Worm (Caenorhabditis elegans) whole organism, L2 larva: ENCODE results near the gene str-69.
"Not testable (repeated sequence)": the region's sequence is repeated elsewhere in the genome, so short reads cannot be mapped to it uniquely, and the experiment has no call there.

Experiments
- C34F6.9 ChIP-seq: fragments of 150-350 bp; optimal IDR thresholded peaks from 2 replicates; lab custom pipeline; 2014; ENCODE audit warnings: missing biosample characterization, missing genetic modification characterization
- R02D3.7 ChIP-seq: fragments of 150-350 bp; optimal IDR thresholded peaks from 2 replicates; lab custom pipeline; 2014; ENCODE audit warnings: missing biosample characterization, missing genetic modification characterization
- alr-1 ChIP-seq: fragments of 150-350 bp; optimal IDR thresholded peaks from 2 replicates; lab custom pipeline; 2014; ENCODE audit warnings: missing biosample characterization, missing genetic modification characterization
- ama-1 ChIP-seq: fragments of 150-350 bp; optimal IDR thresholded peaks from 2 replicates; lab custom pipeline; 2018; ENCODE audit warnings: inconsistent platforms
- blmp-1 ChIP-seq: sonication (generic microtip); optimal IDR thresholded peaks from 2 replicates; lab custom pipeline; 2017; ENCODE audit warnings: missing genetic modification characterization, mild to moderate bottlenecking, missing compliant biosample characterization, antibody characterized with exemption, moderate library complexity; ENCODE audit not compliant: insufficient read depth
- crh-2 ChIP-seq: sonication (generic microtip); optimal IDR thresholded peaks from 2 replicates; lab custom pipeline; 2017; ENCODE audit warnings: missing biosample characterization, missing genetic modification characterization
- dmd-4 ChIP-seq: sonication (generic microtip); optimal IDR thresholded peaks from 2 replicates; lab custom pipeline; 2017; ENCODE audit warnings: missing biosample characterization, missing genetic modification characterization
- egl-27 ChIP-seq: sonication (generic microtip); optimal IDR thresholded peaks from 3 replicates; lab custom pipeline; 2017; ENCODE audit warnings: missing biosample characterization, missing genetic modification reagents, missing genetic modification characterization
- elt-1 ChIP-seq: fragments of 150-350 bp; optimal IDR thresholded peaks from 2 replicates; lab custom pipeline; 2014; ENCODE audit warnings: missing biosample characterization, missing genetic modification characterization
- gmeb-1 ChIP-seq: fragments of 150-350 bp; optimal IDR thresholded peaks from 2 replicates; lab custom pipeline; 2014; ENCODE audit warnings: missing biosample characterization, missing genetic modification characterization
- lin-13 ChIP-seq: fragments of 150-350 bp; optimal IDR thresholded peaks from 2 replicates; lab custom pipeline; 2014; ENCODE audit warnings: missing biosample characterization, missing genetic modification reagents, missing genetic modification characterization
- lsy-2 ChIP-seq, 2 experiments: fragments of 150-350 bp in 1 of 2; sonication (generic microtip) in 1 of 2; optimal IDR thresholded peaks; 2 replicates each; lab custom pipeline; 2014 to 2017; ENCODE audit warnings: missing biosample characterization in 2 of 2, missing genetic modification characterization in 2 of 2
- mab-5 ChIP-seq: fragments of 150-350 bp; optimal IDR thresholded peaks from 2 replicates; lab custom pipeline; 2014; ENCODE audit warnings: missing biosample characterization, missing genetic modification characterization
- mbf-1 ChIP-seq: sonication (generic microtip); optimal IDR thresholded peaks from 2 replicates; lab custom pipeline; 2017; ENCODE audit warnings: missing biosample characterization, missing genetic modification characterization
- nhr-10 ChIP-seq: sonication (generic microtip); optimal IDR thresholded peaks from 2 replicates; lab custom pipeline; 2017; ENCODE audit warnings: missing biosample characterization, missing genetic modification characterization
- nhr-12 ChIP-seq: fragments of 150-350 bp; optimal IDR thresholded peaks from 2 replicates; lab custom pipeline; 2014; ENCODE audit warnings: missing biosample characterization, missing genetic modification characterization
- nhr-25 ChIP-seq: fragments of 150-350 bp; sonication (generic microtip); optimal IDR thresholded peaks from 3 replicates; lab custom pipeline; 2014; ENCODE audit warnings: missing biosample characterization, missing genetic modification characterization
- nhr-6 ChIP-seq: fragments of 150-350 bp; optimal IDR thresholded peaks from 2 replicates; lab custom pipeline; 2014; ENCODE audit warnings: missing biosample characterization, missing genetic modification characterization
- nhr-77 ChIP-seq: fragments of 150-350 bp; optimal IDR thresholded peaks from 2 replicates; lab custom pipeline; 2014; ENCODE audit warnings: missing biosample characterization, missing genetic modification characterization
- skn-1 ChIP-seq: sonication (generic microtip); optimal IDR thresholded peaks from 2 replicates; lab custom pipeline; 2017; ENCODE audit warnings: missing biosample characterization, missing genetic modification characterization
- sma-3 ChIP-seq: sonication (generic microtip); optimal IDR thresholded peaks from 2 replicates; lab custom pipeline; 2016; ENCODE audit warnings: missing genetic modification reagents, missing genetic modification characterization, missing compliant biosample characterization
- snpc-4 ChIP-seq: fragments of 150-350 bp; optimal IDR thresholded peaks from 2 replicates; lab custom pipeline; 2014; ENCODE audit warnings: missing biosample characterization, missing genetic modification characterization
- unc-39 ChIP-seq: fragments of 150-350 bp; optimal IDR thresholded peaks from 2 replicates; lab custom pipeline; 2014; ENCODE audit warnings: missing biosample characterization, missing genetic modification characterization
- unc-55 ChIP-seq: fragments of 150-350 bp; sonication (generic microtip); optimal IDR thresholded peaks from 3 replicates; lab custom pipeline; 2014; ENCODE audit warnings: missing biosample characterization, missing genetic modification reagents, missing genetic modification characterization
- unc-62 ChIP-seq: fragments of 150-350 bp; optimal IDR thresholded peaks from 2 replicates; lab custom pipeline; 2014; ENCODE audit warnings: missing biosample characterization, missing genetic modification reagents, missing genetic modification characterization
- zag-1 ChIP-seq: fragments of 150-350 bp; optimal IDR thresholded peaks from 2 replicates; lab custom pipeline; 2014; ENCODE audit warnings: missing biosample characterization, missing genetic modification characterization
- ztf-1 ChIP-seq: fragments of 200-800 bp; sonication (Bioruptor generic); conservative IDR thresholded peaks from 2 replicates; pipeline ENCODE4 v1.3.6; 2022; ENCODE audit warnings: missing genetic modification characterization, missing compliant biosample characterization
- ztf-11 ChIP-seq: sonication (generic microtip); optimal IDR thresholded peaks from 2 replicates; lab custom pipeline; 2017; ENCODE audit warnings: missing biosample characterization, missing genetic modification characterization
- ztf-4 ChIP-seq: fragments of 150-350 bp; optimal IDR thresholded peaks from 2 replicates; lab custom pipeline; 2014; ENCODE audit warnings: missing biosample characterization, missing genetic modification characterization

Gene str-69

ce11 chrV:3069101-3069500 lies 36.6 kb downstream of the str-69 start, which contains the start of gene str-40:
TSS of gene str-40 (minus strand) at chrV:3069201.
- TF ChIP-seq ztf-4 (tag; lab: Kevin White, UChicago) (no peak), ztf-11 (tag; lab: Kevin White, UChicago) (no peak), lin-13 (GFP tag; lab: Kevin White, UChicago) (no peak), unc-55 (GFP tag; lab: Kevin White, UChicago) (no peak), skn-1 (no peak), ama-1 (no peak), alr-1 (no peak), crh-2 (tag; lab: Kevin White, UChicago) (no peak), unc-62 (GFP tag; lab: Kevin White, UChicago) (no peak), C34F6.9 (no peak), nhr-25 (tag; lab: Kevin White, UChicago) (no peak), zag-1 (tag; lab: Kevin White, UChicago) (no peak), snpc-4 (tag; lab: Kevin White, UChicago) (no peak)

- no peak for TF ChIP-seq dmd-4 (tag; lab: Kevin White, UChicago)
- no peak for TF ChIP-seq ztf-1 (GFP tag; lab: Robert Waterston, UW)
- no peak for TF ChIP-seq elt-1 (tag; lab: Kevin White, UChicago)
- TF ChIP-seq nhr-77 (tag; lab: Kevin White, UChicago), result no peak
- TF ChIP-seq gmeb-1 (tag; lab: Kevin White, UChicago), result no peak
- no peak for TF ChIP-seq C34F6.9
These were observed 39.8 kb downstream of the str-69 start, which contains the start of gene srh-185 for ce11 chrV:3065928-3066327. TSS of gene srh-185 (plus strand) at chrV:3066228.

ce11 chrV:3064418-3064817 lies 41.3 kb downstream of the str-69 start, which contains the start of gene srt-16:
TSS of gene srt-16 (minus strand) at chrV:3064518.
- TF ChIP-seq lin-13 (GFP tag; lab: Kevin White, UChicago); snpc-4 (tag; lab: Kevin White, UChicago); C34F6.9: not testable (repeated sequence)

- TF ChIP-seq unc-39 (no peak), mab-5 (tag; lab: Kevin White, UChicago) (no peak), ztf-4 (tag; lab: Kevin White, UChicago) (no peak), R02D3.7 (tag; lab: Kevin White, UChicago) (no peak), snpc-4 (tag; lab: Kevin White, UChicago) (no peak), egl-27 (tag; lab: Kevin White, UChicago) (no peak), nhr-10 (tag; lab: Kevin White, UChicago) (no peak), lsy-2 (tag; optimal IDR thresholded peaks at IDR 0.05; lab: Kevin White, UChicago) (no peak), blmp-1 (tag; lab: Kevin White, UChicago) (no peak)
These were observed 43.6 kb downstream of the str-69 start, which contains the start of gene srt-15 for ce11 chrV:3062078-3062477. TSS of gene srt-15 (minus strand) at chrV:3062178.

ce11 chrV:3058996-3059395 lies 46.7 kb downstream of the str-69 start, which contains the start of gene str-244:
TSS of gene str-244 (minus strand) at chrV:3059096.
- no peak for TF ChIP-seq nhr-6 (tag; lab: Kevin White, UChicago)
- TF ChIP-seq mbf-1, result no peak
- TF ChIP-seq sma-3 (GFP tag; lab: Kevin White, UChicago), result no peak
- no peak for TF ChIP-seq nhr-12 (tag; lab: Kevin White, UChicago)
- TF ChIP-seq dmd-4 (tag; lab: Kevin White, UChicago), result no peak
- no peak for TF ChIP-seq mab-5 (tag; lab: Kevin White, UChicago)
- no peak for TF ChIP-seq egl-27 (tag; lab: Kevin White, UChicago)
- no peak for TF ChIP-seq lin-13 (GFP tag; lab: Kevin White, UChicago)
- TF ChIP-seq ztf-11 (tag; lab: Kevin White, UChicago), result no peak
- no peak for TF ChIP-seq C34F6.9
